Worm (Caenorhabditis elegans) whole organism, mixed stage, embryonic: ENCODE measurements around the gene C24H11.5.

Source experiments
- blmp-1 ChIP-seq: fragments of 150-350 bp; optimal IDR thresholded peaks from 2 replicates; lab custom pipeline; 2014; ENCODE audit warnings: missing biosample characterization, missing genetic modification characterization
- ceh-43 ChIP-seq: fragments of 200-800 bp; sonication (Bioruptor generic); optimal IDR thresholded peaks from 2 replicates; lab custom pipeline; 2018; ENCODE audit warnings: mild to moderate bottlenecking, missing genetic modification characterization, moderate library complexity, missing compliant biosample characterization
- ces-1 ChIP-seq: fragments of 150-350 bp; optimal IDR thresholded peaks from 2 replicates; lab custom pipeline; 2014; ENCODE audit warnings: missing biosample characterization, missing genetic modification reagents, missing genetic modification characterization
- elt-1 ChIP-seq: sonication (generic microtip); optimal IDR thresholded peaks from 2 replicates; lab custom pipeline; 2017; ENCODE audit warnings: missing genetic modification characterization, mild to moderate bottlenecking, missing compliant biosample characterization, antibody characterized with exemption, moderate library complexity, borderline replicate concordance; ENCODE audit not compliant: insufficient read depth
- nhr-12 ChIP-seq: fragments of 150-350 bp; optimal IDR thresholded peaks from 2 replicates; lab custom pipeline; 2014; ENCODE audit warnings: missing biosample characterization, missing genetic modification characterization
- nhr-28 ChIP-seq: fragments of 150-350 bp; optimal IDR thresholded peaks from 2 replicates; lab custom pipeline; 2014; ENCODE audit warnings: missing biosample characterization, missing genetic modification characterization
- nhr-76 ChIP-seq: sonication (generic microtip); optimal IDR thresholded peaks from 2 replicates; lab custom pipeline; 2017; ENCODE audit warnings: missing biosample characterization, missing genetic modification characterization
- sptf-1 ChIP-seq: sonication (generic microtip); optimal IDR thresholded peaks from 2 replicates; lab custom pipeline; 2017; ENCODE audit warnings: mild to moderate bottlenecking, missing genetic modification characterization, moderate library complexity, missing compliant biosample characterization
- ztf-11 ChIP-seq: fragments of 150-350 bp; optimal IDR thresholded peaks from 2 replicates; lab custom pipeline; 2014; ENCODE audit warnings: missing biosample characterization, missing genetic modification characterization

DNA sequence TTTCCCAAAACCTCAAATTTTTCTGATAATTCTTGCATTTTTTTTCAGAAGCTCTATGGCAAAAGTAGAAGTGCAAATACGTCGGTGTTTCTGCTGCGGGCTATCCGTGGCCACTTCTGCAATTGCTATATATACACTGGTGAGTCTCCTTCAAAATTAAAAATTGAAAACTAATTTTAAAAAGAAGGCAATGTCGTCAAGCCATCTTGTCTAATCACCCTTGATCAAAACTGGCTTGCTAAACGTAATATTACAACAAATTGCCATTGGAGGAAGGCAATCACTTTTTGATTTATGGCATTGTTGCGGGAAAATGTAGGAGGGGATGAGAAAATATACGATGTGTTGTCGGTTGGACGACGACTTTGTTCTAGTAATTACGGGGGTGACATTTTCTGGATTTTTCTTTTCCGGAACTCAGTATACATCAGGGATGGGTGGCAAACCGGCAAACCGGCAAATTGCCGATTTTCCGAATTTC lies 36.5 kb downstream of the C24H11.5 start, which contains the start of gene C18D11.1:
- TF ChIP-seq ceh-43 (GFP tag; lab: Kevin White, UChicago) (no peak), nhr-76 (no peak), sptf-1 (tag; lab: Kevin White, UChicago) (no peak), ztf-11 (tag; lab: Kevin White, UChicago) (no peak), nhr-28 (tag; lab: Kevin White, UChicago) (no peak), nhr-12 (tag; lab: Kevin White, UChicago) (no peak), blmp-1 (tag; lab: Kevin White, UChicago) (no peak), ces-1 (GFP tag; lab: Kevin White, UChicago) (no peak), elt-1 (tag; lab: Kevin White, UChicago) (no peak)
